Worm (Caenorhabditis elegans): Measurements from ENCODE around the gene F09E10.1.

DNA sequence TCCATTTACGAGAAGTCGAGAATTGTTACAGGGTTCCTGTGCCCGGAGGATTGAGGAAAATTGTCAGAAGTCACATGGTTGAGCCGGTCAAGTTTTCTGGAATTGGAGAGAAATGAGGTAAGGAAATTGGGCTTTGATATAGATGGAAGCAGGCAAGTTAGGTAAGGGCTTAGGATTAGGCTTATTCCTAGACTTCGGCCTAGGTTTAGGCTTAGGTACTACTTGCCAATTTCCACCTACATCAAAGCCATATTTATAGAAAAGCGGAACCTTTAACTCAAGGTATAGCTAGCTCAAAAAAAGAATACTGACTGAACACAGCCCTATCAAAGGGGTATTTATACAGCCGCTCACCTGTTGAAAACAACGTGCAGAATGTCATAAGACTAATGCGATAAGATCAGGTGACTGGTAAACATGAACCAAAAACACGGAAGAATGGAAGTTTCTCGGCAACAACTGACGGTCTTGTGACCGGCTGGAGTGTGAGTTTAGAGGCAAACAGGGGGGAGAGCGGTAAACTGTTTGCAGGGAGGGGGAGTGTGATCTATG, 2.0 kb downstream of the F09E10.1 start:
- TF ChIP-seq nhr-237 (tag; optimal IDR thresholded peaks at IDR 0.05) (no peak), pha-4 (tag; optimal IDR thresholded peaks at IDR 0.05) (no peak), nhr-76 (tag; optimal IDR thresholded peaks at IDR 0.05) (no peak), lsy-2 (tag; optimal IDR thresholded peaks at IDR 0.05) (no peak), unc-62 (GFP tag; optimal IDR thresholded peaks at IDR 0.05) (no peak), unc-39 (tag; optimal IDR thresholded peaks at IDR 0.05) (no peak), bed-3 (GFP tag; optimal IDR thresholded peaks at IDR 0.05) (no peak), unc-120 (tag; optimal IDR thresholded peaks at IDR 0.05; ENCODE audit: poor library complexity, severe bottlenecking) (no peak), sptf-1 (tag; optimal IDR thresholded peaks at IDR 0.05) (no peak)
